Worm (Caenorhabditis elegans): Measurements from ENCODE around the gene oac-48.

DNA sequence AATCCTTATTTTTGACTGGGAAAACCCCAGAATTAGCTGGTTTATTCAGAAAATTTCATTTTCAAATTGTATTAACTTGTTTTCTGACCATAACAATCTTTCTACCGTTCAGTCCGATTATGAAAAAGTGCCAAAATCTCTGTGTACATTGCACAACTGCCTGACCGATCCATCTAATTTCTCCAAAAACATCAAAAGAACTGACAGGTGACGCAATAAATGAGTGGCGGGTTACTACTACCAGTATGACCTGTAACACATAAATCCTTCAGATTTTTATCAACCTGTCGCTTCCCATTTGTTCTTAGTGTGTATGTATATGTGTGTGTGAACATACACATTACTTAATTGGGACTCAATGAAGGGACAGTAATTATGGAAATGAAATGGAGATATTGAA lies 43.1 kb downstream of the oac-48 start:
- TF ChIP-seq snpc-4 (tag; optimal IDR thresholded peaks at IDR 0.05) (no peak), nfya-1 (tag; optimal IDR thresholded peaks at IDR 0.05; ENCODE audit: insufficient read depth) (no peak), nhr-25 (tag; optimal IDR thresholded peaks at IDR 0.05) (no peak), nhr-12 (tag; optimal IDR thresholded peaks at IDR 0.05) (no peak), elt-1 (tag; optimal IDR thresholded peaks at IDR 0.05) (no peak), eor-1 (tag; optimal IDR thresholded peaks at IDR 0.05) (no peak), pha-4 (tag; optimal IDR thresholded peaks at IDR 0.05) (no peak), nhr-77 (tag; optimal IDR thresholded peaks at IDR 0.05) (no peak), fkh-10 (GFP tag; optimal IDR thresholded peaks at IDR 0.05) (no peak), nhr-11 (tag; optimal IDR thresholded peaks at IDR 0.05) (no peak), ceh-28 (tag; optimal IDR thresholded peaks at IDR 0.05) (no peak), ztf-11 (tag; optimal IDR thresholded peaks at IDR 0.05) (no peak)

All from whole organism, L3 larva.